Fruit fly (Drosophila melanogaster): ENCODE measurements around the gene CG15308.

DNA sequence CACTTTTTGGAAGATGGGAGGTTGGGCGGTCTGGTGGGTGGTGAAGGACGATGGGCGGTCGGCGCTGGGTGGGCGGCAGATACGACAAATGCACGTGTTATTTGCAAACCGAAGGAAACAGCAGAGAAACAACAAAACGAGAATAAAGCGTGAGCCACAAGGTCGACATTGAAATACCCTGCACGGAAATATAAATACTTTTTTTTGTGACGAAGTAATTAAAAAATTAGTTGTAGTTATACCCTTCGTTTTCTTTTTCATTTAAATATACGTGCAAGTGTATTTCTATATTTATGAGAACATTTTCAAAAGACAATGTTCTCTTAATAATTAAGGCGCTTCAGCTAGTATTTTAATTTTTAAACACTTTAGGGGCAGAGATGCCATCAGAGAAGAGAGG lies 31.7 kb upstream of the CG15308 start:
- TF ChIP-seq Myc (optimal IDR thresholded peaks at IDR 0.05) (no peak), ttk (optimal IDR thresholded peaks at IDR 0.05) (no peak), insv (optimal IDR thresholded peaks at IDR 0.05) (no peak), psq (optimal IDR thresholded peaks at IDR 0.05) (no peak)
